Fruit fly (Drosophila melanogaster) whole organism, embryonic: ENCODE measurements around the gene TwdlB.

Experiments used
- Abd-B ChIP-seq: fragments of 200-800 bp; sonication (Bioruptor generic); optimal IDR thresholded peaks from 2 replicates; lab custom pipeline; 2018; ENCODE audit warnings: missing biosample characterization, mild to moderate bottlenecking, missing genetic modification characterization, moderate library complexity
- Atf-2 ChIP-seq: fragments of 200-800 bp; sonication (Bioruptor generic); optimal IDR thresholded peaks from 2 replicates; lab custom pipeline; 2016; ENCODE audit warnings: missing biosample characterization, missing genetic modification characterization
- B-H1 ChIP-seq: fragments of 200-800 bp; sonication (Bioruptor generic); IDR thresholded peaks from 3 replicates; pipeline ENCODE4 v1.3.6; 2022; ENCODE audit warnings: missing biosample characterization, missing genetic modification characterization
- BtbVII ChIP-seq: fragments of 200-800 bp; sonication (Bioruptor generic); optimal IDR thresholded peaks from 3 replicates; lab custom pipeline; 2017; ENCODE audit warnings: missing biosample characterization, mild to moderate bottlenecking, missing genetic modification characterization
- CG11247 ChIP-seq: fragments of 200-800 bp; sonication (Bioruptor generic); IDR thresholded peaks from 2 replicates; pipeline ENCODE4 v1.3.6; 2022; ENCODE audit warnings: missing biosample characterization, missing genetic modification characterization
- CG13287 ChIP-seq: fragments of 200-800 bp; sonication (Bioruptor generic); IDR thresholded peaks from 2 replicates; pipeline ENCODE4 v1.3.6; 2022; ENCODE audit warnings: missing biosample characterization, missing genetic modification characterization; ENCODE audit not compliant: partially characterized antibody
- CG14860 ChIP-seq: fragments of 200-800 bp; sonication (Bioruptor generic); IDR thresholded peaks from 3 replicates; pipeline ENCODE4 v1.3.6; 2022; ENCODE audit warnings: missing biosample characterization, missing genetic modification characterization; ENCODE audit not compliant: partially characterized antibody
- CG14965 ChIP-seq: fragments of 200-800 bp; sonication (Bioruptor generic); optimal IDR thresholded peaks from 2 replicates; lab custom pipeline; 2016; ENCODE audit warnings: missing biosample characterization, missing genetic modification characterization, borderline replicate concordance
- CG15269 ChIP-seq: fragments of 200-800 bp; sonication (Bioruptor generic); optimal IDR thresholded peaks from 2 replicates; lab custom pipeline; 2018; ENCODE audit warnings: missing biosample characterization, mild to moderate bottlenecking, missing genetic modification characterization, moderate library complexity
- CG1603 ChIP-seq: fragments of 200-800 bp; sonication (Bioruptor generic); optimal IDR thresholded peaks from 2 replicates; lab custom pipeline; 2019; ENCODE audit warnings: missing biosample characterization, mild to moderate bottlenecking, missing genetic modification characterization, moderate library complexity
- CG18619 ChIP-seq: fragments of 200-800 bp; sonication (Bioruptor generic); optimal IDR thresholded peaks from 3 replicates; lab custom pipeline; 2017; ENCODE audit warnings: missing biosample characterization, mild to moderate bottlenecking, missing genetic modification characterization
- CG2199 ChIP-seq: fragments of 200-800 bp; sonication (Bioruptor generic); IDR thresholded peaks from 3 replicates; pipeline ENCODE4 v1.3.6; 2022; ENCODE audit warnings: missing biosample characterization, missing genetic modification characterization
- CG2202 ChIP-seq: fragments of 200-800 bp; sonication (Bioruptor generic); optimal IDR thresholded peaks from 2 replicates; lab custom pipeline; 2018; ENCODE audit warnings: missing biosample characterization, mild to moderate bottlenecking, missing genetic modification characterization
- CG3838 ChIP-seq: fragments of 200-800 bp; sonication (Bioruptor generic); optimal IDR thresholded peaks from 3 replicates; lab custom pipeline; 2016; ENCODE audit warnings: missing biosample characterization, missing genetic modification characterization
- CG42726 ChIP-seq: fragments of 200-800 bp; sonication (Bioruptor generic); IDR thresholded peaks from 2 replicates; pipeline ENCODE4 v1.3.6; 2022; ENCODE audit warnings: missing biosample characterization, missing genetic modification characterization; ENCODE audit not compliant: partially characterized antibody
- CG4282 ChIP-seq: fragments of 200-800 bp; sonication (Bioruptor generic); optimal IDR thresholded peaks from 2 replicates; lab custom pipeline; 2016; ENCODE audit warnings: missing biosample characterization, missing genetic modification characterization
- CG5180 ChIP-seq: fragments of 200-800 bp; sonication (Bioruptor generic); optimal IDR thresholded peaks from 3 replicates; lab custom pipeline; 2017; ENCODE audit warnings: missing biosample characterization, missing genetic modification characterization, mild to moderate bottlenecking, moderate library complexity, missing genetic modification reagents
- CG6683 ChIP-seq: fragments of 200-800 bp; sonication (Bioruptor generic); optimal IDR thresholded peaks from 2 replicates; lab custom pipeline; 2017; ENCODE audit warnings: missing biosample characterization, mild to moderate bottlenecking, missing genetic modification characterization, missing genetic modification reagents
- CG6765 ChIP-seq: fragments of 200-800 bp; sonication (Bioruptor generic); optimal IDR thresholded peaks from 3 replicates; lab custom pipeline; 2017; ENCODE audit warnings: missing biosample characterization, mild to moderate bottlenecking, missing genetic modification characterization
- CG8281 ChIP-seq: fragments of 200-800 bp; sonication (Bioruptor generic); optimal IDR thresholded peaks from 2 replicates; lab custom pipeline; 2018; ENCODE audit warnings: missing biosample characterization, mild to moderate bottlenecking, missing genetic modification characterization, moderate library complexity
- CG8924 ChIP-seq: fragments of 200-800 bp; optimal IDR thresholded peaks from 3 replicates; lab custom pipeline; 2019; ENCODE audit warnings: missing biosample characterization, mild to moderate bottlenecking, missing genetic modification characterization, moderate library complexity
- Camta ChIP-seq: fragments of 200-800 bp; sonication (Bioruptor generic); optimal IDR thresholded peaks from 2 replicates; lab custom pipeline; 2016; ENCODE audit warnings: missing biosample characterization, missing genetic modification characterization
- Dref ChIP-seq: fragments of 200-800 bp; sonication (Bioruptor generic); IDR thresholded peaks from 2 replicates; pipeline ENCODE4 v1.3.6; 2022; ENCODE audit warnings: missing biosample characterization, missing genetic modification characterization
- E2f1 ChIP-seq: fragments of 200-800 bp; sonication (Bioruptor generic); IDR thresholded peaks from 2 replicates; pipeline ENCODE4 v1.3.6; 2022; ENCODE audit warnings: missing biosample characterization, missing genetic modification characterization
- E2f2 ChIP-seq: fragments of 200-800 bp; sonication (Bioruptor generic); IDR thresholded peaks from 2 replicates; pipeline ENCODE4 v1.3.6; 2022; ENCODE audit warnings: missing biosample characterization, missing genetic modification characterization
- H15 ChIP-seq: fragments of 200-800 bp; sonication (Bioruptor generic); IDR thresholded peaks from 3 replicates; pipeline ENCODE4 v1.3.6; 2022; ENCODE audit warnings: missing biosample characterization, missing genetic modification characterization
- Kr ChIP-seq: fragments of 200-800 bp; sonication (Bioruptor generic); optimal IDR thresholded peaks from 2 replicates; lab custom pipeline; 2017; ENCODE audit warnings: missing biosample characterization, mild to moderate bottlenecking, missing genetic modification characterization
- Lim3 ChIP-seq: fragments of 200-800 bp; sonication (Bioruptor generic); IDR thresholded peaks from 2 replicates; pipeline ENCODE4 v1.3.6; 2022; ENCODE audit warnings: missing biosample characterization, missing genetic modification characterization
- Ravus ChIP-seq: fragments of 200-800 bp; sonication (Bioruptor generic); IDR thresholded peaks from 2 replicates; pipeline ENCODE4 v1.3.6; 2022; ENCODE audit warnings: missing biosample characterization, missing genetic modification characterization
- Side ChIP-seq: fragments of 200-800 bp; sonication (Bioruptor generic); optimal IDR thresholded peaks from 2 replicates; lab custom pipeline; 2016; ENCODE audit warnings: missing biosample characterization, missing genetic modification characterization
- Sry-β ChIP-seq: fragments of 200-800 bp; sonication (Bioruptor generic); optimal IDR thresholded peaks from 2 replicates; lab custom pipeline; 2018; ENCODE audit warnings: missing biosample characterization, mild to moderate bottlenecking, missing genetic modification characterization, moderate library complexity
- Sry-δ ChIP-seq: fragments of 200-800 bp; sonication (Bioruptor generic); optimal IDR thresholded peaks from 2 replicates; lab custom pipeline; 2016; ENCODE audit warnings: missing biosample characterization, missing genetic modification characterization
- ash1 ChIP-seq: fragments of 200-800 bp; sonication (Bioruptor generic); optimal IDR thresholded peaks from 2 replicates; lab custom pipeline; 2018; ENCODE audit warnings: missing biosample characterization, mild to moderate bottlenecking, missing genetic modification characterization
- ato ChIP-seq: fragments of 200-800 bp; sonication (Bioruptor generic); IDR thresholded peaks from 2 replicates; pipeline ENCODE4 v1.3.6; 2022; ENCODE audit warnings: missing biosample characterization, missing genetic modification characterization; ENCODE audit not compliant: partially characterized antibody
- bsh ChIP-seq, 2 experiments: fragments of 200-800 bp; sonication (Bioruptor generic); optimal IDR thresholded peaks; 2 replicates each; lab custom pipeline; 2017 to 2018; ENCODE audit warnings: mild to moderate bottlenecking in 2 of 2, missing biosample characterization in 2 of 2, missing genetic modification characterization in 2 of 2, moderate library complexity in 1 of 2
- crc ChIP-seq: fragments of 200-800 bp; sonication (Bioruptor generic); optimal IDR thresholded peaks from 2 replicates; lab custom pipeline; 2016; ENCODE audit warnings: missing biosample characterization, missing genetic modification characterization
- crol ChIP-seq: fragments of 200-800 bp; sonication (Bioruptor generic); IDR thresholded peaks from 2 replicates; pipeline ENCODE4 v1.3.6; 2022; ENCODE audit warnings: missing biosample characterization, missing genetic modification characterization
- dpn ChIP-seq, 2 experiments: fragments of 200-800 bp; sonication (Bioruptor generic); optimal IDR thresholded peaks; 3 replicates each; lab custom pipeline; 2016; ENCODE audit warnings: missing biosample characterization in 2 of 2, missing genetic modification characterization in 2 of 2
- fru ChIP-seq: fragments of >200 bp; optimal IDR thresholded peaks from 2 replicates; lab custom pipeline; 2017
- gsb ChIP-seq: fragments of 200-800 bp; sonication (Bioruptor generic); IDR thresholded peaks from 2 replicates; pipeline ENCODE4 v1.3.6; 2022; ENCODE audit warnings: missing biosample characterization, missing genetic modification characterization
- gsb-n ChIP-seq: fragments of 200-800 bp; sonication (Bioruptor generic); optimal IDR thresholded peaks from 3 replicates; lab custom pipeline; 2018; ENCODE audit warnings: missing biosample characterization, mild to moderate bottlenecking, missing genetic modification characterization
- klu ChIP-seq: fragments of 200-800 bp; sonication (Bioruptor generic); IDR thresholded peaks from 2 replicates; pipeline ENCODE4 v1.3.6; 2022; ENCODE audit warnings: missing biosample characterization, missing genetic modification characterization
- lilli ChIP-seq: fragments of 200-800 bp; sonication (Bioruptor generic); optimal IDR thresholded peaks from 3 replicates; lab custom pipeline; 2016; ENCODE audit warnings: missing biosample characterization, missing genetic modification characterization
- lmd ChIP-seq: fragments of 200-800 bp; sonication (Bioruptor generic); IDR thresholded peaks from 2 replicates; pipeline ENCODE4 v1.3.6; 2022; ENCODE audit warnings: missing biosample characterization, missing genetic modification characterization
- p53 ChIP-seq: fragments of 200-800 bp; sonication (Bioruptor generic); optimal IDR thresholded peaks from 2 replicates; lab custom pipeline; 2016; ENCODE audit warnings: missing biosample characterization, missing genetic modification characterization
- pan ChIP-seq, 4 experiments: fragments of >200 bp in 3 of 4; fragments of 200-800 bp in 1 of 4; sonication (Bioruptor generic) in 1 of 4; optimal IDR thresholded peaks in 3 of 4; IDR thresholded peaks in 1 of 4; 2 replicates each; pipeline versions ENCODE4 v1.3.6 to Lab custom; 2017 to 2022; ENCODE audit warnings: missing biosample characterization in 2 of 4, missing genetic modification characterization in 2 of 4, mixed read lengths in 1 of 4
- ro ChIP-seq: fragments of 200-800 bp; sonication (Bioruptor generic); IDR thresholded peaks from 2 replicates; pipeline ENCODE4 v1.3.6; 2022; ENCODE audit warnings: missing biosample characterization, missing genetic modification characterization
- seq ChIP-seq: fragments of 200-800 bp; sonication (Bioruptor generic); IDR thresholded peaks from 2 replicates; pipeline ENCODE4 v1.3.6; 2022; ENCODE audit warnings: missing biosample characterization, missing genetic modification characterization
- sima ChIP-seq: fragments of 200-800 bp; sonication (Bioruptor generic); optimal IDR thresholded peaks from 2 replicates; lab custom pipeline; 2016; ENCODE audit warnings: missing biosample characterization, missing genetic modification characterization
- ttk ChIP-seq: fragments of 200-800 bp; sonication (Bioruptor generic); IDR thresholded peaks from 2 replicates; pipeline ENCODE4 v2.1.2; 2022; ENCODE audit warnings: missing biosample characterization, missing genetic modification characterization

Gene TwdlB

DNA sequence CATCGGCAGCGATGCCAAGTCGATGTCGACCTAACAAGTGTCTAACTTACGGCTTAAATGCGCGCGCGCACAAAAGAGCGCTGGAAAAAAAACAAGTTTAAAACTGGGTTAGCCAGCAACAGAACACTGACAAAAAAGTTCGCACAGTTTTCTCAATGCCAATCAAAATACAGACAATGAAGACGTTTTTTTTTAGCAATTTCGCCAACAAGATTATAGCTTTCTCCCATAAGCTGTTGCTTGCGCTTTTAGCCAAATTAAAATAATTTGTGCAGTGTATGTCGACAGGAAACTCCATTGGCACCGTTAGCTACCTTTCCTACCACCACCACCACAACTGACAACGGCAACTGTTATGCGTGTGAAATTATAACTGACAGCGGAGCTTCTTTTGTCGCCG, 31.3 kb upstream of the TwdlB start (continued):
- TF ChIP-seq Camta (peak; percentile 46), CG8924 (tag; lab: Kevin White, UChicago) (no peak), p53 (GFP tag; lab: Kevin White, UChicago) (no peak), Ravus (GFP tag; lab: Robert Waterston, UW) (no peak), Kr (GFP tag; lab: Kevin White, UChicago) (no peak), CG18619 (GFP tag; lab: Kevin White, UChicago) (peak; percentile 29), CG6683 (no peak), klu (0 out of 2 replicates have a peak, but pooled peaks have one; percentile 39), CG5180 (peak; percentile 31), bsh (GFP tag; optimal IDR thresholded peaks at IDR 0.05; lab: Kevin White, UChicago) (no peak), CG14860 (GFP tag; lab: Robert Waterston, UW) (no peak), BtbVII (GFP tag; lab: Kevin White, UChicago) (peak; percentile 54), E2f1 (GFP tag; lab: Robert Waterston, UW) (peak; percentile 69), CG42726 (GFP tag; lab: Robert Waterston, UW) (no peak), Sry-β (no peak), Atf-2 (peak; percentile 1), gsb (GFP tag; lab: Robert Waterston, UW) (0 out of 2 replicates have a peak, but pooled peaks have one; percentile 17), CG14965 (GFP tag; lab: Kevin White, UChicago) (peak; percentile 16), lmd (GFP tag; lab: Robert Waterston, UW) (peak; percentile 56; the same call in 1 of the 2 replicates), Dref (no peak), Sry-δ (GFP tag; lab: Kevin White, UChicago) (no peak), seq (GFP tag; lab: Robert Waterston, UW) (peak; percentile 60; the same call in 1 of the 2 replicates), CG15269 (peak; percentile 56), ash1 (GFP tag; lab: Kevin White, UChicago) (no peak), CG4282 (GFP tag; lab: Kevin White, UChicago) (no peak), CG6765 (GFP tag; lab: Kevin White, UChicago) (peak; percentile 5), Side (peak; percentile 18), Lim3 (GFP tag; lab: Robert Waterston, UW) (0 out of 2 replicates have a peak, but pooled peaks have one; percentile 6), lilli (GFP tag; lab: Kevin White, UChicago) (peak; percentile 61), dpn (GFP tag; optimal IDR thresholded peaks at IDR 0.05; lab: Kevin White, UChicago) (peak; percentile 54 to 60), CG11247 (GFP tag; lab: Robert Waterston, UW) (no peak), CG2199 (GFP tag; lab: Robert Waterston, UW) (no peak), CG13287 (GFP tag; lab: Robert Waterston, UW) (no peak), B-H1 (GFP tag; lab: Robert Waterston, UW) (peak; percentile 52; the same call in 2 of the 3 replicates), fru (lab: Kevin White, UChicago) (no peak), CG8281 (no peak), gsb-n (tag; lab: Kevin White, UChicago) (no peak), crc (GFP tag; lab: Kevin White, UChicago) (no peak), ato (no peak), sima (GFP tag; lab: Kevin White, UChicago) (no peak), CG1603 (tag; lab: Kevin White, UChicago) (no peak), Abd-B (GFP tag; lab: Kevin White, UChicago) (peak; percentile 31), ttk (peak; percentile 72), E2f2 (GFP tag; lab: Robert Waterston, UW) (peak; percentile 41), CG2202 (tag; lab: Kevin White, UChicago) (no peak), CG3838 (GFP tag; lab: Kevin White, UChicago) (no peak), H15 (0 out of 3 replicates have a peak, but pooled peaks have one; percentile 29), pan (optimal IDR thresholded peaks at IDR 0.05; lab: Kevin White, UChicago) (no peak), pan (GFP tag; optimal IDR thresholded peaks at IDR 0.05 in 1 of 2, IDR thresholded peaks at IDR 0.05 in 1 of 2) (peak in 1 of 2 experiments; percentile 79), ro (no peak), crol (GFP tag; lab: Robert Waterston, UW) (no peak)
